Fruit fly (Drosophila melanogaster) whole organism, embryonic: Measurements from ENCODE around the gene CG31189.

Source experiments
- Antp ChIP-seq: fragments of 200-800 bp; sonication (Bioruptor generic); optimal IDR thresholded peaks from 3 replicates; lab custom pipeline; 2016; ENCODE audit warnings: missing biosample characterization, missing genetic modification characterization
- CG6175 ChIP-seq: fragments of 200-800 bp; sonication (Bioruptor generic); IDR thresholded peaks from 3 replicates; pipeline ENCODE4 v1.3.6; 2022; ENCODE audit warnings: missing biosample characterization, missing genetic modification characterization
- CTCF ChIP-seq: fragments of 200-800 bp; sonication (Bioruptor generic); optimal IDR thresholded peaks from 2 replicates; lab custom pipeline; 2017; ENCODE audit warnings: missing biosample characterization, mild to moderate bottlenecking, missing genetic modification characterization, moderate library complexity
- Mrtf ChIP-seq: fragments of 200-800 bp; sonication (Bioruptor generic); IDR thresholded peaks from 3 replicates; pipeline ENCODE4 v1.3.6; 2022; ENCODE audit warnings: missing biosample characterization, missing genetic modification characterization
- NC2α ChIP-seq: fragments of 200-800 bp; sonication (Bioruptor generic); optimal IDR thresholded peaks from 2 replicates; lab custom pipeline; 2016; ENCODE audit warnings: missing biosample characterization, missing genetic modification characterization
- Rx ChIP-seq: fragments of 200-800 bp; sonication (Bioruptor generic); IDR thresholded peaks from 2 replicates; pipeline ENCODE4 v1.3.6; 2022; ENCODE audit warnings: missing biosample characterization, missing genetic modification characterization
- Scr ChIP-seq: fragments of 200-800 bp; sonication (Bioruptor generic); IDR thresholded peaks from 2 replicates; pipeline ENCODE4 v1.3.6; 2022; ENCODE audit warnings: missing biosample characterization, missing genetic modification characterization; ENCODE audit not compliant: partially characterized antibody
- chm ChIP-seq: fragments of 200-800 bp; sonication (Bioruptor generic); IDR thresholded peaks from 2 replicates; pipeline ENCODE4 v1.3.6; 2022; ENCODE audit warnings: missing biosample characterization, missing genetic modification characterization
- hb ChIP-seq: fragments of 200-800 bp; sonication (Bioruptor generic); IDR thresholded peaks from 3 replicates; pipeline ENCODE4 v1.3.6; 2022; ENCODE audit warnings: missing biosample characterization, missing genetic modification characterization; ENCODE audit not compliant: partially characterized antibody
- lab ChIP-seq: fragments of 200-800 bp; sonication (Bioruptor generic); optimal IDR thresholded peaks from 3 replicates; lab custom pipeline; 2017; ENCODE audit warnings: missing biosample characterization, missing genetic modification characterization, mild to moderate bottlenecking, moderate library complexity, missing genetic modification reagents
- ro ChIP-seq: fragments of 200-800 bp; sonication (Bioruptor generic); IDR thresholded peaks from 2 replicates; pipeline ENCODE4 v1.3.6; 2022; ENCODE audit warnings: missing biosample characterization, missing genetic modification characterization
- trh ChIP-seq: fragments of 200-800 bp; sonication (Bioruptor generic); optimal IDR thresholded peaks from 2 replicates; lab custom pipeline; 2016; ENCODE audit warnings: missing biosample characterization, missing genetic modification characterization
- z ChIP-seq: fragments of 200-800 bp; sonication (Bioruptor generic); IDR thresholded peaks from 3 replicates; pipeline ENCODE4 v1.3.6; 2022; ENCODE audit warnings: missing biosample characterization, missing genetic modification characterization

- no peak for TF ChIP-seq CG6175 (GFP tag; lab: Robert Waterston, UW)
- no peak for TF ChIP-seq CTCF (GFP tag; lab: Kevin White, UChicago)
- no peak for TF ChIP-seq chm (GFP tag; lab: Robert Waterston, UW)
- no peak for TF ChIP-seq NC2α
- TF ChIP-seq Mrtf (GFP tag; lab: Robert Waterston, UW) = no peak
- no peak for TF ChIP-seq Scr (GFP tag; lab: Robert Waterston, UW)
- TF ChIP-seq z (GFP tag; lab: Robert Waterston, UW) = no peak
- no peak for TF ChIP-seq ro (GFP tag; lab: Robert Waterston, UW)
- no peak for TF ChIP-seq hb
- TF ChIP-seq Rx (GFP tag; lab: Robert Waterston, UW) = no peak
- TF ChIP-seq trh (GFP tag; lab: Kevin White, UChicago) = no peak
- TF ChIP-seq lab (GFP tag; lab: Kevin White, UChicago) = no peak
- no peak for TF ChIP-seq Antp
Observed at dm6 chr3R:21059486-21060356, 14.1 kb upstream of the CG31189 start.
